Worm (Caenorhabditis elegans) whole organism, L1 larva: Measurements from ENCODE around the gene R10E4.11.

Experiments used
- C04F5.9 ChIP-seq: sonication (generic microtip); optimal IDR thresholded peaks from 2 replicates; lab custom pipeline; 2016; ENCODE audit warnings: missing genetic modification characterization, missing compliant biosample characterization
- C16A3.4 ChIP-seq: fragments of 150-350 bp; optimal IDR thresholded peaks from 2 replicates; lab custom pipeline; 2014; ENCODE audit warnings: missing biosample characterization, missing genetic modification characterization
- C34B4.2 ChIP-seq: sonication (generic microtip); optimal IDR thresholded peaks from 2 replicates; lab custom pipeline; 2017; ENCODE audit warnings: mild to moderate bottlenecking, missing genetic modification characterization, missing compliant biosample characterization
- F16B12.6 ChIP-seq: fragments of 150-350 bp; optimal IDR thresholded peaks from 2 replicates; lab custom pipeline; 2014; ENCODE audit warnings: missing biosample characterization, missing genetic modification characterization
- aly-2 ChIP-seq: fragments of 150-350 bp; optimal IDR thresholded peaks from 2 replicates; lab custom pipeline; 2014; ENCODE audit warnings: missing biosample characterization, missing genetic modification characterization
- ama-1 ChIP-seq: fragments of 150-350 bp; optimal IDR thresholded peaks from 2 replicates; lab custom pipeline; 2014
- blmp-1 ChIP-seq: fragments of 150-350 bp; optimal IDR thresholded peaks from 2 replicates; lab custom pipeline; 2014; ENCODE audit warnings: missing biosample characterization, missing genetic modification characterization
- ceh-8 ChIP-seq: fragments of 200-800 bp; sonication (Bioruptor generic); optimal IDR thresholded peaks from 2 replicates; lab custom pipeline; 2018; ENCODE audit warnings: mild to moderate bottlenecking, missing genetic modification characterization, moderate library complexity, missing compliant biosample characterization
- ceh-82 ChIP-seq, 3 experiments: fragments of 150-350 bp in 1 of 3; sonication (generic microtip) in 2 of 3; optimal IDR thresholded peaks; 2 replicates each; lab custom pipeline; 2014 to 2017; ENCODE audit warnings: missing biosample characterization in 3 of 3, missing genetic modification characterization in 3 of 3
- ceh-90 ChIP-seq: sonication (generic microtip); optimal IDR thresholded peaks from 2 replicates; lab custom pipeline; 2016; ENCODE audit warnings: missing genetic modification characterization, missing compliant biosample characterization
- ces-1 ChIP-seq: fragments of 150-350 bp; optimal IDR thresholded peaks from 2 replicates; lab custom pipeline; 2014; ENCODE audit warnings: missing biosample characterization, missing genetic modification reagents, missing genetic modification characterization
- dpl-1 ChIP-seq, 3 experiments: fragments of 150-350 bp in 2 of 3; sonication (generic microtip) in 1 of 3; optimal IDR thresholded peaks; 2 replicates each; lab custom pipeline; 2014 to 2017; ENCODE audit warnings: missing biosample characterization in 3 of 3, missing genetic modification characterization in 3 of 3, missing genetic modification reagents in 3 of 3
- dsc-1 ChIP-seq: sonication (generic microtip); optimal IDR thresholded peaks from 2 replicates; lab custom pipeline; 2016; ENCODE audit warnings: mild to moderate bottlenecking, missing genetic modification characterization, missing compliant biosample characterization
- efl-1 ChIP-seq, 4 experiments: fragments of 150-350 bp; optimal IDR thresholded peaks in 3 of 4; peaks in 1 of 4; 1 replicate in 1 of 4; 2 replicates in 3 of 4; lab custom pipeline; 2014; ENCODE audit warnings: missing biosample characterization in 2 of 4, missing genetic modification characterization in 2 of 4, missing genetic modification reagents in 2 of 4
- efl-3 ChIP-seq: fragments of 200-800 bp; sonication (Bioruptor generic); optimal IDR thresholded peaks from 2 replicates; lab custom pipeline; 2018; ENCODE audit warnings: mild to moderate bottlenecking, missing genetic modification characterization, missing compliant biosample characterization
- elt-3 ChIP-seq, 6 experiments: fragments of 150-350 bp in 1 of 6; sonication (generic microtip); optimal IDR thresholded peaks; 2 replicates each; lab custom pipeline; 2017 to 2018; ENCODE audit warnings: missing biosample characterization in 6 of 6, missing genetic modification characterization in 6 of 6, inconsistent platforms in 1 of 6
- ets-5 ChIP-seq: fragments of 200-800 bp; sonication (Bioruptor generic); IDR thresholded peaks from 2 replicates; pipeline ENCODE4 v1.3.6; 2022; ENCODE audit warnings: missing genetic modification characterization, missing compliant biosample characterization
- fkh-10 ChIP-seq: sonication (generic microtip); optimal IDR thresholded peaks from 2 replicates; lab custom pipeline; 2017; ENCODE audit warnings: missing biosample characterization, missing genetic modification reagents, missing genetic modification characterization
- fkh-4 ChIP-seq: sonication (generic microtip); optimal IDR thresholded peaks from 2 replicates; lab custom pipeline; 2016; ENCODE audit warnings: missing compliant biosample characterization, missing genetic modification characterization, borderline replicate concordance
- fkh-8 ChIP-seq: sonication (generic microtip); optimal IDR thresholded peaks from 2 replicates; lab custom pipeline; 2016; ENCODE audit warnings: mild to moderate bottlenecking, missing genetic modification characterization, missing compliant biosample characterization
- fos-1 ChIP-seq: fragments of 150-350 bp; optimal IDR thresholded peaks from 2 replicates; lab custom pipeline; 2014; ENCODE audit warnings: missing biosample characterization, missing genetic modification characterization
- hpl-2 ChIP-seq: fragments of 150-350 bp; optimal IDR thresholded peaks from 2 replicates; lab custom pipeline; 2014; ENCODE audit warnings: missing biosample characterization, missing genetic modification reagents, missing genetic modification characterization
- irx-1 ChIP-seq: sonication (generic microtip); optimal IDR thresholded peaks from 2 replicates; lab custom pipeline; 2016; ENCODE audit warnings: missing genetic modification characterization, missing compliant biosample characterization
- isw-1 ChIP-seq: fragments of 200-800 bp; sonication (Bioruptor generic); IDR thresholded peaks from 2 replicates; pipeline ENCODE4 v1.3.6; 2022; ENCODE audit warnings: missing genetic modification characterization, missing compliant biosample characterization
- jun-1 ChIP-seq: fragments of 150-350 bp; optimal IDR thresholded peaks from 2 replicates; lab custom pipeline; 2014; ENCODE audit warnings: missing biosample characterization, missing genetic modification reagents, missing genetic modification characterization
- lin-15B ChIP-seq: fragments of 150-350 bp; sonication (generic microtip); optimal IDR thresholded peaks from 3 replicates; lab custom pipeline; 2014; ENCODE audit warnings: missing biosample characterization, missing genetic modification characterization
- lin-39 ChIP-seq: fragments of 150-350 bp; optimal IDR thresholded peaks from 2 replicates; lab custom pipeline; 2014; ENCODE audit warnings: missing biosample characterization, missing genetic modification reagents, missing genetic modification characterization
- mab-9 ChIP-seq: fragments of 200-800 bp; sonication (Bioruptor generic); IDR thresholded peaks from 2 replicates; pipeline ENCODE4 v1.3.6; 2022; ENCODE audit warnings: missing genetic modification reagents, missing genetic modification characterization, missing compliant biosample characterization
- mdl-1 ChIP-seq, 2 experiments: fragments of 150-350 bp; optimal IDR thresholded peaks; 2 replicates each; lab custom pipeline; 2014 to 2017; ENCODE audit warnings: missing biosample characterization in 2 of 2, missing genetic modification characterization in 2 of 2, inconsistent platforms in 1 of 2
- mef-2 ChIP-seq: fragments of 150-350 bp; optimal IDR thresholded peaks from 2 replicates; lab custom pipeline; 2014; ENCODE audit warnings: missing biosample characterization, missing genetic modification characterization
- mep-1 ChIP-seq: fragments of 150-350 bp; optimal IDR thresholded peaks from 2 replicates; lab custom pipeline; 2014; ENCODE audit warnings: missing biosample characterization, missing genetic modification characterization
- nhr-11 ChIP-seq: fragments of 150-350 bp; optimal IDR thresholded peaks from 2 replicates; lab custom pipeline; 2014; ENCODE audit warnings: missing biosample characterization, missing genetic modification characterization
- nhr-12 ChIP-seq: sonication (generic microtip); optimal IDR thresholded peaks from 2 replicates; lab custom pipeline; 2017; ENCODE audit warnings: missing biosample characterization, missing genetic modification characterization
- nhr-237 ChIP-seq: fragments of 150-350 bp; optimal IDR thresholded peaks from 2 replicates; lab custom pipeline; 2014; ENCODE audit warnings: missing biosample characterization, missing genetic modification characterization
- nhr-47 ChIP-seq: sonication (generic microtip); optimal IDR thresholded peaks from 2 replicates; lab custom pipeline; 2016; ENCODE audit warnings: mild to moderate bottlenecking, missing genetic modification characterization, moderate library complexity, missing compliant biosample characterization
- nhr-77 ChIP-seq: fragments of 150-350 bp; optimal IDR thresholded peaks from 2 replicates; lab custom pipeline; 2014; ENCODE audit warnings: missing biosample characterization, missing genetic modification characterization
- nhr-90 ChIP-seq: sonication (generic microtip); optimal IDR thresholded peaks from 2 replicates; lab custom pipeline; 2016; ENCODE audit warnings: mild to moderate bottlenecking, missing genetic modification characterization, missing compliant biosample characterization; ENCODE audit not compliant: poor library complexity
- pag-3 ChIP-seq: sonication (generic microtip); optimal IDR thresholded peaks from 2 replicates; lab custom pipeline; 2017; ENCODE audit warnings: missing genetic modification characterization, mild to moderate bottlenecking, missing compliant biosample characterization, antibody characterized with exemption, borderline replicate concordance; ENCODE audit not compliant: insufficient read depth
- pqm-1 ChIP-seq: sonication (generic microtip); optimal IDR thresholded peaks from 3 replicates; lab custom pipeline; 2017; ENCODE audit warnings: missing biosample characterization, missing genetic modification characterization
- snpc-4 ChIP-seq: fragments of 150-350 bp; optimal IDR thresholded peaks from 2 replicates; lab custom pipeline; 2014; ENCODE audit warnings: missing biosample characterization, missing genetic modification characterization
- snu-23 ChIP-seq: sonication (generic microtip); optimal IDR thresholded peaks from 2 replicates; lab custom pipeline; 2016; ENCODE audit warnings: missing genetic modification characterization, missing compliant biosample characterization
- sptf-1 ChIP-seq: fragments of 150-350 bp; optimal IDR thresholded peaks from 2 replicates; lab custom pipeline; 2014; ENCODE audit warnings: missing biosample characterization, missing genetic modification characterization
- sup-37 ChIP-seq: fragments of 200-800 bp; sonication (Bioruptor generic); optimal IDR thresholded peaks from 2 replicates; lab custom pipeline; 2018; ENCODE audit warnings: mild to moderate bottlenecking, missing genetic modification characterization, missing compliant biosample characterization
- swsn-7 ChIP-seq: sonication (generic microtip); optimal IDR thresholded peaks from 2 replicates; lab custom pipeline; 2016; ENCODE audit warnings: missing genetic modification characterization, missing compliant biosample characterization
- tbx-2 ChIP-seq: sonication (generic microtip); optimal IDR thresholded peaks from 2 replicates; lab custom pipeline; 2016; ENCODE audit warnings: missing genetic modification characterization, missing compliant biosample characterization
- tlp-1 ChIP-seq: fragments of 150-350 bp; optimal IDR thresholded peaks from 2 replicates; lab custom pipeline; 2014; ENCODE audit warnings: missing biosample characterization, missing genetic modification characterization
- unc-62 ChIP-seq: fragments of 150-350 bp; optimal IDR thresholded peaks from 2 replicates; lab custom pipeline; 2014; ENCODE audit warnings: missing biosample characterization, missing genetic modification reagents, missing genetic modification characterization
- unc-86 ChIP-seq: sonication (generic microtip); optimal IDR thresholded peaks from 2 replicates; lab custom pipeline; 2016; ENCODE audit warnings: missing genetic modification characterization, missing compliant biosample characterization
- vab-15 ChIP-seq: sonication (generic microtip); optimal IDR thresholded peaks from 2 replicates; lab custom pipeline; 2017; ENCODE audit warnings: missing genotype, mild to moderate bottlenecking, missing genetic modification characterization, missing compliant biosample characterization
- xbp-1 ChIP-seq: sonication (generic microtip); optimal IDR thresholded peaks from 2 replicates; lab custom pipeline; 2016; ENCODE audit warnings: missing genetic modification characterization, missing compliant biosample characterization
- zip-4 ChIP-seq: fragments of 200-800 bp; sonication (Bioruptor generic); optimal IDR thresholded peaks from 2 replicates; lab custom pipeline; 2018; ENCODE audit warnings: mild to moderate bottlenecking, missing genetic modification characterization, moderate library complexity, missing compliant biosample characterization
- ztf-11 ChIP-seq, 2 experiments: sonication (generic microtip); optimal IDR thresholded peaks; 2 replicates each; lab custom pipeline; 2016 to 2017; ENCODE audit warnings: missing genetic modification characterization in 2 of 2, missing biosample characterization in 1 of 2, missing compliant biosample characterization in 1 of 2
- ztf-4 ChIP-seq: fragments of 150-350 bp; optimal IDR thresholded peaks from 2 replicates; lab custom pipeline; 2014; ENCODE audit warnings: missing biosample characterization, missing genetic modification characterization

The R10E4.11 gene

ce11 chrIII:4317065-4317752, 16.4 kb upstream of the R10E4.11 start, which contains the start of gene tag-131 (continued):
- TF ChIP-seq zip-4 (GFP tag; lab: Kevin White, UChicago) (no peak), vab-15 (tag; lab: Kevin White, UChicago) (no peak), C34B4.2 (tag; lab: Kevin White, UChicago) (no peak), nhr-90 (tag; lab: Kevin White, UChicago) (no peak), mdl-1 (tag; optimal IDR thresholded peaks at IDR 0.05; lab: Kevin White, UChicago) (peak in 1 of 2 experiments; percentile 26), aly-2 (tag; lab: Kevin White, UChicago) (no peak), nhr-237 (tag; lab: Kevin White, UChicago) (no peak), nhr-47 (tag; lab: Kevin White, UChicago) (peak; percentile 36), elt-3 (tag; optimal IDR thresholded peaks at IDR 0.05; lab: Kevin White, UChicago) (peak in 2 of 6 experiments; percentile 10 to 24), dsc-1 (tag; lab: Kevin White, UChicago) (peak; percentile 67), hpl-2 (no peak), lin-15B (tag; lab: Kevin White, UChicago) (no peak), sptf-1 (tag; lab: Kevin White, UChicago) (no peak), F16B12.6 (tag; lab: Kevin White, UChicago) (no peak), ztf-4 (tag; lab: Kevin White, UChicago) (no peak), tbx-2 (tag; lab: Kevin White, UChicago) (peak; percentile 22), snu-23 (peak; percentile 75), tlp-1 (tag; lab: Kevin White, UChicago) (no peak), pqm-1 (tag; lab: Kevin White, UChicago) (no peak), C04F5.9 (tag; lab: Kevin White, UChicago) (no peak), ces-1 (GFP tag; lab: Kevin White, UChicago) (no peak), isw-1 (GFP tag; lab: Robert Waterston, UW) (no peak), nhr-77 (tag; lab: Kevin White, UChicago) (no peak), fkh-4 (no peak), ama-1 (lab: Kevin White, UChicago) (no peak), pag-3 (tag; lab: Kevin White, UChicago) (no peak), swsn-7 (tag; lab: Kevin White, UChicago) (peak; percentile 50), nhr-12 (tag; lab: Kevin White, UChicago) (no peak), efl-3 (GFP tag; lab: Kevin White, UChicago) (no peak), unc-86 (no peak), dpl-1 (GFP tag; optimal IDR thresholded peaks at IDR 0.05; lab: Kevin White, UChicago) (peak; percentile 3 to 20 (median 4)), ztf-11 (tag; optimal IDR thresholded peaks at IDR 0.05; lab: Kevin White, UChicago) (no peak), unc-62 (GFP tag; lab: Kevin White, UChicago) (no peak), ets-5 (GFP tag; lab: Robert Waterston, UW) (no peak), ceh-82 (tag; optimal IDR thresholded peaks at IDR 0.05; lab: Kevin White, UChicago) (no peak), lin-39 (tag; lab: Kevin White, UChicago) (peak; percentile 8), xbp-1 (tag; lab: Kevin White, UChicago) (peak; percentile 8), snpc-4 (tag; lab: Kevin White, UChicago) (no peak), ceh-90 (tag; lab: Kevin White, UChicago) (no peak), irx-1 (tag; lab: Kevin White, UChicago) (no peak), mef-2 (tag; lab: Kevin White, UChicago) (no peak), fkh-10 (GFP tag; lab: Kevin White, UChicago) (no peak), sup-37 (GFP tag; lab: Kevin White, UChicago) (no peak), ceh-8 (GFP tag; lab: Kevin White, UChicago) (no peak), fos-1 (tag; lab: Kevin White, UChicago) (no peak), nhr-11 (tag; lab: Kevin White, UChicago) (peak; percentile 41), C16A3.4 (tag; lab: Kevin White, UChicago) (no peak), mep-1 (tag; lab: Kevin White, UChicago) (peak; percentile 13), blmp-1 (peak; percentile 64), jun-1 (tag; lab: Kevin White, UChicago) (no peak), fkh-8 (no peak), efl-1 (optimal IDR thresholded peaks at IDR 0.05; lab: Kevin White, UChicago) (peak; percentile 48 to 57), efl-1 (GFP tag; optimal IDR thresholded peaks at IDR 0.05 in 1 of 2; lab: Kevin White, UChicago) (no peak), mab-9 (GFP tag; lab: Robert Waterston, UW) (no peak)
